Fruit fly (Drosophila melanogaster) whole organism, prepupa: ENCODE results near the gene cv.

Source experiments
- CG11294 ChIP-seq: fragments of 200-800 bp; sonication (Bioruptor generic); IDR thresholded peaks from 2 replicates; pipeline ENCODE4 v1.3.6; 2022; ENCODE audit warnings: missing biosample characterization, missing genetic modification characterization
- CG11902 ChIP-seq: fragments of 200-800 bp; sonication (Bioruptor generic); optimal IDR thresholded peaks from 3 replicates; lab custom pipeline; 2016; ENCODE audit warnings: missing biosample characterization, missing genetic modification characterization
- CG15336 ChIP-seq: fragments of 200-800 bp; sonication (Bioruptor generic); IDR thresholded peaks from 2 replicates; pipeline ENCODE4 v1.3.6; 2022; ENCODE audit warnings: missing biosample characterization, missing genetic modification characterization
- CG16779 ChIP-seq: fragments of 200-800 bp; sonication (Bioruptor generic); optimal IDR thresholded peaks from 3 replicates; lab custom pipeline; 2017; ENCODE audit warnings: missing biosample characterization, mild to moderate bottlenecking, missing genetic modification characterization
- CG31627 ChIP-seq: fragments of 200-800 bp; sonication (Bioruptor generic); optimal IDR thresholded peaks from 3 replicates; lab custom pipeline; 2016; ENCODE audit warnings: missing biosample characterization, missing genetic modification characterization
- CG32006 ChIP-seq: fragments of 200-800 bp; sonication (Bioruptor generic); optimal IDR thresholded peaks from 3 replicates; lab custom pipeline; 2017; ENCODE audit warnings: missing biosample characterization, mild to moderate bottlenecking, missing genetic modification characterization
- CG34406 ChIP-seq: fragments of 200-800 bp; sonication (Bioruptor generic); optimal IDR thresholded peaks from 3 replicates; lab custom pipeline; 2016; ENCODE audit warnings: missing biosample characterization, missing genetic modification characterization
- CG3919 ChIP-seq: fragments of 200-800 bp; sonication (Bioruptor generic); optimal IDR thresholded peaks from 3 replicates; lab custom pipeline; 2016; ENCODE audit warnings: missing biosample characterization, missing genetic modification characterization
- CG6163 ChIP-seq: fragments of 200-800 bp; sonication (Bioruptor generic); IDR thresholded peaks from 3 replicates; pipeline ENCODE4 v1.3.6; 2022; ENCODE audit warnings: missing biosample characterization, missing genetic modification characterization
- CG6276 ChIP-seq: fragments of 200-800 bp; sonication (Bioruptor generic); optimal IDR thresholded peaks from 2 replicates; lab custom pipeline; 2017; ENCODE audit warnings: missing biosample characterization, mild to moderate bottlenecking, missing genetic modification characterization
- CG6792 ChIP-seq: fragments of 200-800 bp; sonication (Bioruptor generic); optimal IDR thresholded peaks from 3 replicates; lab custom pipeline; 2016; ENCODE audit warnings: missing biosample characterization, missing genetic modification characterization
- CG6854 ChIP-seq: fragments of 200-800 bp; sonication (Bioruptor generic); optimal IDR thresholded peaks from 2 replicates; lab custom pipeline; 2017; ENCODE audit warnings: missing biosample characterization, mild to moderate bottlenecking, missing genetic modification characterization
- CG7368 ChIP-seq: fragments of 200-800 bp; sonication (Bioruptor generic); optimal IDR thresholded peaks from 3 replicates; lab custom pipeline; 2016; ENCODE audit warnings: missing biosample characterization, missing genetic modification characterization
- CG8119 ChIP-seq: fragments of 200-800 bp; sonication (Bioruptor generic); IDR thresholded peaks from 3 replicates; pipeline ENCODE4 v1.3.6; 2022; ENCODE audit warnings: missing biosample characterization, missing genetic modification characterization
- CG8319 ChIP-seq: fragments of 200-800 bp; sonication (Bioruptor generic); optimal IDR thresholded peaks from 3 replicates; lab custom pipeline; 2016; ENCODE audit warnings: missing biosample characterization, missing genetic modification characterization
- CG8632 ChIP-seq: fragments of 200-800 bp; sonication (Bioruptor generic); optimal IDR thresholded peaks from 3 replicates; lab custom pipeline; 2016; ENCODE audit warnings: missing biosample characterization, missing genetic modification characterization
- CG9139 ChIP-seq: fragments of 200-800 bp; sonication (Bioruptor generic); optimal IDR thresholded peaks from 3 replicates; lab custom pipeline; 2017; ENCODE audit warnings: missing biosample characterization, mild to moderate bottlenecking, missing genetic modification characterization
- Eip78C ChIP-seq: fragments of 200-800 bp; sonication (Bioruptor generic); peaks from one replicate; lab custom pipeline; 2016; ENCODE audit warnings: missing biosample characterization, missing genetic modification characterization
- Gug ChIP-seq: fragments of 200-800 bp; sonication (Bioruptor generic); IDR thresholded peaks from 2 replicates; pipeline ENCODE4 v1.3.6; 2022; ENCODE audit warnings: missing biosample characterization, missing genetic modification characterization
- Hr39 ChIP-seq: fragments of 200-800 bp; sonication (Bioruptor generic); optimal IDR thresholded peaks from 2 replicates; lab custom pipeline; 2016; ENCODE audit warnings: missing biosample characterization, missing genetic modification characterization
- Hr4 ChIP-seq: fragments of 200-800 bp; sonication (Bioruptor generic); optimal IDR thresholded peaks from 3 replicates; lab custom pipeline; 2016; ENCODE audit warnings: missing biosample characterization, missing genetic modification characterization
- Met ChIP-seq: fragments of 200-800 bp; sonication (Bioruptor generic); optimal IDR thresholded peaks from 3 replicates; lab custom pipeline; 2016; ENCODE audit warnings: missing biosample characterization, missing genetic modification characterization
- OdsH ChIP-seq: fragments of 200-800 bp; sonication (Bioruptor generic); optimal IDR thresholded peaks from 3 replicates; lab custom pipeline; 2016; ENCODE audit warnings: missing biosample characterization, missing genetic modification characterization
- Smox ChIP-seq: fragments of 200-800 bp; sonication (Bioruptor generic); optimal IDR thresholded peaks from 3 replicates; lab custom pipeline; 2016; ENCODE audit warnings: missing biosample characterization, missing genetic modification characterization
- Sox102F ChIP-seq: fragments of 200-800 bp; sonication (Bioruptor generic); optimal IDR thresholded peaks from 2 replicates; lab custom pipeline; 2016; ENCODE audit warnings: missing biosample characterization, mild to moderate bottlenecking, missing genetic modification characterization
- Sox14 ChIP-seq: fragments of 200-800 bp; sonication (Bioruptor generic); optimal IDR thresholded peaks from 3 replicates; lab custom pipeline; 2016; ENCODE audit warnings: missing biosample characterization, missing genetic modification characterization
- achi ChIP-seq: fragments of 200-800 bp; sonication (Bioruptor generic); optimal IDR thresholded peaks from 3 replicates; lab custom pipeline; 2016; ENCODE audit warnings: missing biosample characterization, missing genetic modification characterization
- acj6 ChIP-seq: fragments of 200-800 bp; sonication (Bioruptor generic); optimal IDR thresholded peaks from 3 replicates; lab custom pipeline; 2016; ENCODE audit warnings: missing biosample characterization, missing genetic modification characterization
- cyc ChIP-seq: fragments of 200-800 bp; sonication (Bioruptor generic); optimal IDR thresholded peaks from 3 replicates; lab custom pipeline; 2016; ENCODE audit warnings: missing biosample characterization, missing genetic modification characterization
- eg ChIP-seq: fragments of 200-800 bp; sonication (Bioruptor generic); IDR thresholded peaks from 3 replicates; pipeline ENCODE4 v1.3.6; 2022; ENCODE audit warnings: missing biosample characterization, missing genetic modification characterization
- esn ChIP-seq: fragments of 200-800 bp; sonication (Bioruptor generic); optimal IDR thresholded peaks from 2 replicates; lab custom pipeline; 2016; ENCODE audit warnings: missing biosample characterization, mild to moderate bottlenecking, missing genetic modification characterization, moderate library complexity
- fd85E ChIP-seq: fragments of 200-800 bp; sonication (Bioruptor generic); optimal IDR thresholded peaks from 3 replicates; lab custom pipeline; 2016; ENCODE audit warnings: missing biosample characterization, missing genetic modification characterization
- lz ChIP-seq: fragments of 200-800 bp; sonication (Bioruptor generic); optimal IDR thresholded peaks from 3 replicates; lab custom pipeline; 2016; ENCODE audit warnings: missing biosample characterization, missing genetic modification characterization
- pdm3 ChIP-seq: fragments of 200-800 bp; sonication (Bioruptor generic); optimal IDR thresholded peaks from 3 replicates; lab custom pipeline; 2016; ENCODE audit warnings: missing biosample characterization, missing genetic modification characterization
- salr ChIP-seq, 2 experiments: fragments of 200-800 bp; sonication (Bioruptor generic); optimal IDR thresholded peaks; 3 replicates each; lab custom pipeline; 2016 to 2018; ENCODE audit warnings: missing biosample characterization in 2 of 2, missing genetic modification characterization in 2 of 2, mild to moderate bottlenecking in 1 of 2
- spab ChIP-seq: fragments of 200-800 bp; sonication (Bioruptor generic); optimal IDR thresholded peaks from 2 replicates; lab custom pipeline; 2017; ENCODE audit warnings: missing biosample characterization, mild to moderate bottlenecking, missing genetic modification characterization, missing genetic modification reagents
- ss ChIP-seq, 2 experiments: fragments of 200-800 bp; sonication (Bioruptor generic); optimal IDR thresholded peaks; 2 replicates in 1 of 2; 3 replicates in 1 of 2; lab custom pipeline; 2017 to 2018; ENCODE audit warnings: mild to moderate bottlenecking in 2 of 2, missing biosample characterization in 2 of 2, missing genetic modification characterization in 2 of 2, moderate library complexity in 1 of 2
- svp ChIP-seq: fragments of 200-800 bp; sonication (Bioruptor generic); peaks from one replicate; lab custom pipeline; 2016; ENCODE audit warnings: missing biosample characterization, missing genetic modification characterization
- topi ChIP-seq: fragments of 200-800 bp; sonication (Bioruptor generic); optimal IDR thresholded peaks from 3 replicates; lab custom pipeline; 2016; ENCODE audit warnings: missing biosample characterization, missing genetic modification characterization
- vri ChIP-seq: fragments of 200-800 bp; sonication (Bioruptor generic); optimal IDR thresholded peaks from 3 replicates; lab custom pipeline; 2016; ENCODE audit warnings: missing biosample characterization, mild to moderate bottlenecking, missing genetic modification characterization

Gene cv

DNA sequence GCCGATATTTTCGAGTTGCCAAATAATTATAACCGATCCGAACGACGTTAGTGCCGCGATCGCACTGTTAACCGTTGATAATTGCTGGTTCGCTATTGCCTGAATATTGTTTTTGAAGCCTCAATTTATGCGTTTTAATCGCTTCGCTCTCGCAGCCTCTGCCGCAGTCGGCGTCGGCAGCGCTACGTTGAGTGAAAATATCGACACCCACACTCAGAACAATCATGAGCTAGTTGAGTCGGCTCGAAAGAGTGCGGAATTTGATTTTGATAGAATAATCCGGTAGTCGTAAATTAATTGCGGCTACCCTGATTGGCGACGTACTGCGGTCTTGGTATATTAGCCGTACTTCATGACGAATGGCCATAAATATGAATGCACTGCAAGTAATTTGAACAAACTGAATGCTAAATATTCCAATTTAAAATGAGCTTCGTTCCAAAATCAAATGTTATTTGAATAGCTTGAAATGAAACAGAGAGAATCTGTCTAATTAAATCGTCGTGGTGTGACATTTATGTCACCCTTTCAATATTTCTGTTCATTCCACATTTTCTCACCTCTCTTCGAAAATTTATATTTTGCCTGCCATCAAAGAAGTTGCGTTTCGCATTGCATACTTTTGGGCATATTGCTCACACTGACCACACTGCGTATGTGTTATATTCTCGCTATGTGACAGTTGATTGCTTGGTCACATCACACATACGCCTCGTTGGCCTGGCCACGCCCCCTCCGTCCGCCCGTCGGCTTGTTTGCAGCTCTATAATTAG lies 25.8 kb downstream of the cv start (continued):
- no peak for TF ChIP-seq Met (GFP tag; lab: Kevin White, UChicago)
- TF ChIP-seq pdm3, result no peak
- 0 out of 3 replicates have a peak, but pooled peaks have one; percentile 21 for TF ChIP-seq CG8119
- no peak for TF ChIP-seq cyc
- no peak for TF ChIP-seq CG32006 (GFP tag; lab: Kevin White, UChicago)
- TF ChIP-seq CG9139 (GFP tag; lab: Kevin White, UChicago), result no peak
- TF ChIP-seq spab (GFP tag; lab: Kevin White, UChicago), result no peak
- no peak for TF ChIP-seq CG8632
- TF ChIP-seq CG7368 (GFP tag; lab: Kevin White, UChicago), result no peak
- no peak for TF ChIP-seq CG6854
- TF ChIP-seq CG6163 (GFP tag; lab: Robert Waterston, UW), result no peak
- TF ChIP-seq CG8319 (GFP tag; lab: Kevin White, UChicago), result no peak

dm6 chrX:5717741-5718475 lies 28.1 kb downstream of the cv start, which contains the start of gene CG33080:
CG33080 (minus strand) TSS chrX:5717778.
- TF ChIP-seq CG6163 (GFP tag; lab: Robert Waterston, UW) (no peak), ss (GFP tag; optimal IDR thresholded peaks at IDR 0.05; lab: Kevin White, UChicago) (no peak), CG31627 (GFP tag; lab: Kevin White, UChicago) (peak; percentile 28), Sox14 (GFP tag; lab: Kevin White, UChicago) (no peak), lz (GFP tag; lab: Kevin White, UChicago) (peak; percentile 0), CG6276 (GFP tag; lab: Kevin White, UChicago) (no peak), Eip78C (peak; percentile 31), pdm3 (peak; percentile 26), CG8119 (0 out of 3 replicates have a peak, but pooled peaks have one; percentile 28), Met (GFP tag; lab: Kevin White, UChicago) (peak; percentile 41), CG7368 (GFP tag; lab: Kevin White, UChicago) (no peak), esn (GFP tag; lab: Kevin White, UChicago) (peak; percentile 36), CG6792 (GFP tag; lab: Kevin White, UChicago) (peak; percentile 17), Hr39 (peak; percentile 20), cyc (peak; percentile 7), vri (GFP tag; lab: Kevin White, UChicago) (peak; percentile 13), Smox (peak; percentile 38), topi (peak; percentile 39), achi (GFP tag; lab: Kevin White, UChicago) (peak; percentile 15), acj6 (GFP tag; lab: Kevin White, UChicago) (peak; percentile 0), svp (GFP tag; lab: Kevin White, UChicago) (peak; percentile 21)

dm6 chrX:5718476-5719012 lies 28.7 kb downstream of the cv start:
- TF ChIP-seq Sox14 (GFP tag; lab: Kevin White, UChicago) (no peak), Hr39 (no peak), acj6 (GFP tag; lab: Kevin White, UChicago) (peak; percentile 5), salr (GFP tag; optimal IDR thresholded peaks at IDR 0.05; lab: Kevin White, UChicago) (peak in 1 of 2 experiments; percentile 14), pdm3 (peak; percentile 1), Hr4 (GFP tag; lab: Kevin White, UChicago) (peak; percentile 28), topi (peak; percentile 15), CG34406 (GFP tag; lab: Kevin White, UChicago) (peak; percentile 28), CG8632 (no peak), vri (GFP tag; lab: Kevin White, UChicago) (peak; percentile 39), CG15336 (peak; percentile 67), Sox102F (GFP tag; lab: Kevin White, UChicago) (peak; percentile 9), eg (GFP tag; lab: Robert Waterston, UW) (peak; percentile 72), CG8119 (peak; percentile 60; the same call in 1 of the 3 replicates), ss (GFP tag; optimal IDR thresholded peaks at IDR 0.05; lab: Kevin White, UChicago) (no peak), esn (GFP tag; lab: Kevin White, UChicago) (peak; percentile 22), Met (GFP tag; lab: Kevin White, UChicago) (no peak), svp (GFP tag; lab: Kevin White, UChicago) (no peak), achi (GFP tag; lab: Kevin White, UChicago) (peak; percentile 16), OdsH (GFP tag; lab: Kevin White, UChicago) (peak; percentile 32), CG6163 (GFP tag; lab: Robert Waterston, UW) (peak; percentile 55; the same call in 2 of the 3 replicates), Eip78C (peak; percentile 76), CG32006 (GFP tag; lab: Kevin White, UChicago) (peak; percentile 33), Gug (GFP tag; lab: Robert Waterston, UW) (no peak), fd85E (GFP tag; lab: Kevin White, UChicago) (no peak), CG11294 (GFP tag; lab: Robert Waterston, UW) (peak; percentile 42; the same call in 1 of the 2 replicates), CG3919 (GFP tag; lab: Kevin White, UChicago) (peak; percentile 18), CG16779 (tag; lab: Kevin White, UChicago) (no peak), CG11902 (GFP tag; lab: Kevin White, UChicago) (no peak)
- TF ChIP-seq, all 60 proteins: peak for 19
